Fruit fly (Drosophila melanogaster): ENCODE results near the gene HLH4C.
A peak's percentile ranks its signal among the peaks of the same experiment; 100 is the strongest.

The HLH4C gene

dm6 chrX:4687778-4688399 is 40.7 kb upstream of the HLH4C start, which contains the start of gene ctp:
Gene ctp (plus strand): TSS chrX:4687800.
- TF ChIP-seq Abd-B (GFP tag; optimal IDR thresholded peaks at IDR 0.05) (no peak), Hr83 (GFP tag; optimal IDR thresholded peaks at IDR 0.05; ENCODE audit: poor library complexity, severe bottlenecking) (peak; percentile 67), HLH106 (tag; optimal IDR thresholded peaks at IDR 0.05) (peak; percentile 46), Dfd (GFP tag; optimal IDR thresholded peaks at IDR 0.05) (no peak), Mio (GFP tag; optimal IDR thresholded peaks at IDR 0.05) (no peak), pan (optimal IDR thresholded peaks at IDR 0.05) (no peak), GATAd (GFP tag; optimal IDR thresholded peaks at IDR 0.05) (no peak), OdsH (GFP tag; optimal IDR thresholded peaks at IDR 0.05) (peak; percentile 19), dmrt93B (GFP tag; optimal IDR thresholded peaks at IDR 0.05) (no peak), ey (GFP tag; optimal IDR thresholded peaks at IDR 0.05) (peak; percentile 52), fru (GFP tag; optimal IDR thresholded peaks at IDR 0.05) (peak; percentile 54), Myc (optimal IDR thresholded peaks at IDR 0.05) (peak; percentile 75), CG9705 (GFP tag; optimal IDR thresholded peaks at IDR 0.05) (peak; percentile 14), N (GFP tag; optimal IDR thresholded peaks at IDR 0.05) (no peak), Hnf4 (GFP tag; optimal IDR thresholded peaks at IDR 0.05) (peak; percentile 58), dsf (GFP tag; optimal IDR thresholded peaks at IDR 0.05; ENCODE audit: borderline replicate concordance) (no peak), brk (GFP tag; optimal IDR thresholded peaks at IDR 0.05) (no peak), sv (GFP tag; optimal IDR thresholded peaks at IDR 0.05) (peak; percentile 12), CG32264 (GFP tag; optimal IDR thresholded peaks at IDR 0.05) (peak; percentile 30), sage (GFP tag; optimal IDR thresholded peaks at IDR 0.05) (no peak), Hr78 (GFP tag; optimal IDR thresholded peaks at IDR 0.05) (no peak), br (GFP tag; optimal IDR thresholded peaks at IDR 0.05) (peak; percentile 65), h (GFP tag; optimal IDR thresholded peaks at IDR 0.05) (peak; percentile 63), Rel (GFP tag; optimal IDR thresholded peaks at IDR 0.05) (peak; percentile 38), Rel (tag; optimal IDR thresholded peaks at IDR 0.05) (peak; percentile 98), woc (GFP tag; optimal IDR thresholded peaks at IDR 0.05) (peak; percentile 82), Sp1 (GFP tag; optimal IDR thresholded peaks at IDR 0.05) (peak; percentile 59), jim (GFP tag; optimal IDR thresholded peaks at IDR 0.05) (no peak), tai (GFP tag; optimal IDR thresholded peaks at IDR 0.05) (peak; percentile 65), lola (GFP tag; optimal IDR thresholded peaks at IDR 0.05) (no peak), usp (GFP tag; optimal IDR thresholded peaks at IDR 0.05) (no peak), Dif (GFP tag; optimal IDR thresholded peaks at IDR 0.05; ENCODE audit: partially characterized antibody) (peak; percentile 76), dl (GFP tag; optimal IDR thresholded peaks at IDR 0.05; ENCODE audit: insufficient read depth in 1 of 2, partially characterized antibody in 2 of 2) (peak in 1 of 2 experiments; percentile 40), Jra (GFP tag; optimal IDR thresholded peaks at IDR 0.05) (peak; percentile 77), foxo (GFP tag; optimal IDR thresholded peaks at IDR 0.05) (peak in 1 of 2 experiments; percentile 60), psq (GFP tag; optimal IDR thresholded peaks at IDR 0.05) (peak; percentile 20), CrebA (GFP tag; optimal IDR thresholded peaks at IDR 0.05; ENCODE audit: borderline replicate concordance) (no peak), Vsx2 (GFP tag; optimal IDR thresholded peaks at IDR 0.05; ENCODE audit: partially characterized antibody) (no peak), rgr (GFP tag; optimal IDR thresholded peaks at IDR 0.05) (peak; percentile 52)

- TF ChIP-seq dsf (GFP tag; optimal IDR thresholded peaks at IDR 0.05; ENCODE audit: borderline replicate concordance): no peak
- no peak for TF ChIP-seq lola (GFP tag; optimal IDR thresholded peaks at IDR 0.05)
- peak; percentile 24 for TF ChIP-seq Hr83 (GFP tag; optimal IDR thresholded peaks at IDR 0.05; ENCODE audit: poor library complexity, severe bottlenecking)
- TF ChIP-seq Rel (GFP tag; optimal IDR thresholded peaks at IDR 0.05): no peak
- peak; percentile 39 for TF ChIP-seq Rel (tag; optimal IDR thresholded peaks at IDR 0.05)
- peak; percentile 31 for TF ChIP-seq Hnf4 (GFP tag; optimal IDR thresholded peaks at IDR 0.05)
- peak; percentile 21 for TF ChIP-seq woc (GFP tag; optimal IDR thresholded peaks at IDR 0.05)
Observed at dm6 chrX:4686723-4687122, 39.5 kb upstream of the HLH4C start, which contains the start of gene Pp2C1. Gene Pp2C1 (minus strand): TSS chrX:4686903.
